Fruit fly (Drosophila melanogaster) whole organism, prepupa: ENCODE results near the gene CG13930.

Experiments
- Blimp-1 ChIP-seq: fragments of 200-800 bp; sonication (Bioruptor generic); optimal IDR thresholded peaks from 3 replicates; lab custom pipeline; 2017; ENCODE audit warnings: missing biosample characterization, missing genetic modification characterization, mild to moderate bottlenecking, moderate library complexity, missing genetic modification reagents
- CG11902 ChIP-seq: fragments of 200-800 bp; sonication (Bioruptor generic); optimal IDR thresholded peaks from 3 replicates; lab custom pipeline; 2016; ENCODE audit warnings: missing biosample characterization, missing genetic modification characterization
- CG1621 ChIP-seq: fragments of 200-800 bp; sonication (Bioruptor generic); optimal IDR thresholded peaks from 3 replicates; lab custom pipeline; 2018; ENCODE audit warnings: missing biosample characterization, mild to moderate bottlenecking, missing genetic modification characterization
- CG31627 ChIP-seq: fragments of 200-800 bp; sonication (Bioruptor generic); optimal IDR thresholded peaks from 3 replicates; lab custom pipeline; 2016; ENCODE audit warnings: missing biosample characterization, missing genetic modification characterization
- CG32006 ChIP-seq: fragments of 200-800 bp; sonication (Bioruptor generic); optimal IDR thresholded peaks from 3 replicates; lab custom pipeline; 2017; ENCODE audit warnings: missing biosample characterization, mild to moderate bottlenecking, missing genetic modification characterization
- CG34406 ChIP-seq: fragments of 200-800 bp; sonication (Bioruptor generic); optimal IDR thresholded peaks from 3 replicates; lab custom pipeline; 2016; ENCODE audit warnings: missing biosample characterization, missing genetic modification characterization
- CG3919 ChIP-seq: fragments of 200-800 bp; sonication (Bioruptor generic); optimal IDR thresholded peaks from 3 replicates; lab custom pipeline; 2016; ENCODE audit warnings: missing biosample characterization, missing genetic modification characterization
- CG4318 ChIP-seq: fragments of 200-800 bp; sonication (Bioruptor generic); optimal IDR thresholded peaks from 3 replicates; lab custom pipeline; 2017; ENCODE audit warnings: missing biosample characterization, mild to moderate bottlenecking, missing genetic modification characterization
- CG6163 ChIP-seq: fragments of 200-800 bp; sonication (Bioruptor generic); IDR thresholded peaks from 3 replicates; pipeline ENCODE4 v1.3.6; 2022; ENCODE audit warnings: missing biosample characterization, missing genetic modification characterization
- CG6792 ChIP-seq: fragments of 200-800 bp; sonication (Bioruptor generic); optimal IDR thresholded peaks from 3 replicates; lab custom pipeline; 2016; ENCODE audit warnings: missing biosample characterization, missing genetic modification characterization
- CG6808 ChIP-seq: fragments of 200-800 bp; sonication (Bioruptor generic); optimal IDR thresholded peaks from 3 replicates; lab custom pipeline; 2017; ENCODE audit warnings: missing biosample characterization, missing genetic modification characterization, mild to moderate bottlenecking, moderate library complexity, missing genetic modification reagents
- CG6854 ChIP-seq: fragments of 200-800 bp; sonication (Bioruptor generic); optimal IDR thresholded peaks from 2 replicates; lab custom pipeline; 2017; ENCODE audit warnings: missing biosample characterization, mild to moderate bottlenecking, missing genetic modification characterization
- CG8119 ChIP-seq: fragments of 200-800 bp; sonication (Bioruptor generic); IDR thresholded peaks from 3 replicates; pipeline ENCODE4 v1.3.6; 2022; ENCODE audit warnings: missing biosample characterization, missing genetic modification characterization
- CG8632 ChIP-seq: fragments of 200-800 bp; sonication (Bioruptor generic); optimal IDR thresholded peaks from 3 replicates; lab custom pipeline; 2016; ENCODE audit warnings: missing biosample characterization, missing genetic modification characterization
- CG9139 ChIP-seq: fragments of 200-800 bp; sonication (Bioruptor generic); optimal IDR thresholded peaks from 3 replicates; lab custom pipeline; 2017; ENCODE audit warnings: missing biosample characterization, mild to moderate bottlenecking, missing genetic modification characterization
- Eip75B ChIP-seq: fragments of 200-800 bp; sonication (Bioruptor generic); optimal IDR thresholded peaks from 3 replicates; lab custom pipeline; 2016; ENCODE audit warnings: missing biosample characterization, missing genetic modification characterization
- Eip78C ChIP-seq: fragments of 200-800 bp; sonication (Bioruptor generic); peaks from one replicate; lab custom pipeline; 2016; ENCODE audit warnings: missing biosample characterization, missing genetic modification characterization
- Eip93F ChIP-seq: fragments of 200-800 bp; sonication (Bioruptor generic); optimal IDR thresholded peaks from 2 replicates; lab custom pipeline; 2016; ENCODE audit warnings: missing biosample characterization, mild to moderate bottlenecking, missing genetic modification characterization
- Ets21C ChIP-seq: fragments of 200-800 bp; sonication (Bioruptor generic); optimal IDR thresholded peaks from 3 replicates; lab custom pipeline; 2016; ENCODE audit warnings: missing biosample characterization, missing genetic modification characterization
- Gug ChIP-seq: fragments of 200-800 bp; sonication (Bioruptor generic); IDR thresholded peaks from 2 replicates; pipeline ENCODE4 v1.3.6; 2022; ENCODE audit warnings: missing biosample characterization, missing genetic modification characterization
- Lpt ChIP-seq: fragments of 200-800 bp; sonication (Bioruptor generic); optimal IDR thresholded peaks from 3 replicates; lab custom pipeline; 2016; ENCODE audit warnings: missing biosample characterization, missing genetic modification characterization
- Met ChIP-seq: fragments of 200-800 bp; sonication (Bioruptor generic); optimal IDR thresholded peaks from 3 replicates; lab custom pipeline; 2016; ENCODE audit warnings: missing biosample characterization, missing genetic modification characterization
- OdsH ChIP-seq: fragments of 200-800 bp; sonication (Bioruptor generic); optimal IDR thresholded peaks from 3 replicates; lab custom pipeline; 2016; ENCODE audit warnings: missing biosample characterization, missing genetic modification characterization
- Smox ChIP-seq: fragments of 200-800 bp; sonication (Bioruptor generic); optimal IDR thresholded peaks from 3 replicates; lab custom pipeline; 2016; ENCODE audit warnings: missing biosample characterization, missing genetic modification characterization
- Sox14 ChIP-seq: fragments of 200-800 bp; sonication (Bioruptor generic); optimal IDR thresholded peaks from 3 replicates; lab custom pipeline; 2016; ENCODE audit warnings: missing biosample characterization, missing genetic modification characterization
- achi ChIP-seq: fragments of 200-800 bp; sonication (Bioruptor generic); optimal IDR thresholded peaks from 3 replicates; lab custom pipeline; 2016; ENCODE audit warnings: missing biosample characterization, missing genetic modification characterization
- cyc ChIP-seq: fragments of 200-800 bp; sonication (Bioruptor generic); optimal IDR thresholded peaks from 3 replicates; lab custom pipeline; 2016; ENCODE audit warnings: missing biosample characterization, missing genetic modification characterization
- dac ChIP-seq: fragments of 200-800 bp; sonication (Bioruptor generic); optimal IDR thresholded peaks from 2 replicates; lab custom pipeline; 2017; ENCODE audit warnings: missing biosample characterization, mild to moderate bottlenecking, missing genetic modification characterization
- dsx ChIP-seq: fragments of 200-800 bp; optimal IDR thresholded peaks from 3 replicates; lab custom pipeline; 2019; ENCODE audit warnings: missing biosample characterization, mild to moderate bottlenecking, missing genetic modification characterization, moderate library complexity; ENCODE audit not compliant: poor library complexity, severe bottlenecking
- eg ChIP-seq: fragments of 200-800 bp; sonication (Bioruptor generic); IDR thresholded peaks from 3 replicates; pipeline ENCODE4 v1.3.6; 2022; ENCODE audit warnings: missing biosample characterization, missing genetic modification characterization
- fd59A ChIP-seq: fragments of 200-800 bp; sonication (Bioruptor generic); optimal IDR thresholded peaks from 2 replicates; lab custom pipeline; 2017; ENCODE audit warnings: missing biosample characterization, mild to moderate bottlenecking, missing genetic modification characterization, missing genetic modification reagents
- fkh ChIP-seq: fragments of 200-800 bp; sonication (Bioruptor generic); optimal IDR thresholded peaks from 3 replicates; lab custom pipeline; 2017; ENCODE audit warnings: missing biosample characterization, mild to moderate bottlenecking, missing genetic modification characterization, moderate library complexity
- pdm3 ChIP-seq: fragments of 200-800 bp; sonication (Bioruptor generic); optimal IDR thresholded peaks from 3 replicates; lab custom pipeline; 2016; ENCODE audit warnings: missing biosample characterization, missing genetic modification characterization
- svp ChIP-seq: fragments of 200-800 bp; sonication (Bioruptor generic); peaks from one replicate; lab custom pipeline; 2016; ENCODE audit warnings: missing biosample characterization, missing genetic modification characterization
- topi ChIP-seq: fragments of 200-800 bp; sonication (Bioruptor generic); optimal IDR thresholded peaks from 3 replicates; lab custom pipeline; 2016; ENCODE audit warnings: missing biosample characterization, missing genetic modification characterization

Gene CG13930

DNA sequence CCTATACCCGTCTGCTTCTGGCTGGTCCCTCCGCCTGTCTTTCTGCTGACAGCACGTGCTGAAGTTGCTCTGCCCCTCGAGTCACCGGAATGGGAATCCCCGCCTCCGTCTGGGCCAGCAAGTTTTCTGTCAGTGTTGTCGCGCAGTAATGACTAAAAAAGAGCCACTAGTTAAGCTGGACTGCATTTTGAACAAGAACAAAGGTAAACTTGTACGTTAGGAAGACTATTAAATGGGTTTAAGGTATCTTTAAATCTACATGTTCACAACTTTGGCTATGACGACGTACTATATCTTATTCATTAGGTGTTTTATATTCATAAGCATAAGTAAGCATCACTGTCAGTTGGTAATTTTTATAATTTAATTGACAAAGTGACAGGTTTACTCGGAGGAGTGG, 6.9 kb upstream of the CG13930 start (continued):
- TF ChIP-seq Sox14 = peak; percentile 8
- TF ChIP-seq achi = peak; percentile 17
- peak; percentile 62 for TF ChIP-seq svp (GFP tag; lab: Kevin White, UChicago)
- TF ChIP-seq CG32006 (GFP tag; lab: Kevin White, UChicago) = no peak
- no peak for TF ChIP-seq cyc (GFP tag; lab: Kevin White, UChicago)
- TF ChIP-seq Smox (GFP tag; lab: Kevin White, UChicago) = no peak
- TF ChIP-seq Eip93F (GFP tag; lab: Kevin White, UChicago) = no peak
- TF ChIP-seq CG8632 = no peak
- no peak for TF ChIP-seq CG34406 (GFP tag; lab: Kevin White, UChicago)
- TF ChIP-seq Met (GFP tag; lab: Kevin White, UChicago) = peak; percentile 26
- peak; percentile 57 for TF ChIP-seq CG6808
- TF ChIP-seq CG6854 (GFP tag; lab: Kevin White, UChicago) = no peak
- TF ChIP-seq CG11902 (GFP tag; lab: Kevin White, UChicago) = peak; percentile 2

DNA sequence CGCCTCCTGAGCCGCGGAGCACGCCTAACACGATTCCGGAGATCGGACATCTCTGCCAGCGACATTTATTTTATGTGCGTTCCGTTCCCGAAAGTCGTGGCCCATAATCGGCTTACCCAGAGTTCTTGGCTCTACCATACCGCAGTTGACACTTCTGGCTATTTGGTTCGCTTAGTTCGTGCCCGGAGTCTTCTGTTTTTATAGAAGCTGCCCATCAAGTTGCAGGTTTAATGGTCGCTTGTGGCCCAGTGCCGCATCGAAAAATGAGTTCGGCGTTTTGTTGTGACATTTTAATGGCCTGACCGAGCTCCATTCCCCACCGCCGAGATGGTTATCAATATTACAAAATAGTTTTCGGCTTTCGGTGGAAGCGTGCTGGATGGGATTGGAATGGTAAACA, 3.7 kb upstream of the CG13930 start:
- no peak for TF ChIP-seq fkh (GFP tag; lab: Kevin White, UChicago)
- TF ChIP-seq dac = no peak
- TF ChIP-seq CG9139 (GFP tag; lab: Kevin White, UChicago) = no peak
- no peak for TF ChIP-seq Ets21C (GFP tag; lab: Kevin White, UChicago)
- TF ChIP-seq CG31627 (GFP tag; lab: Kevin White, UChicago) = no peak
- no peak for TF ChIP-seq OdsH (GFP tag; lab: Kevin White, UChicago)
- no peak for TF ChIP-seq achi
- TF ChIP-seq CG6163 (GFP tag; lab: Robert Waterston, UW) = no peak
- TF ChIP-seq eg = no peak
- no peak for TF ChIP-seq Gug (GFP tag; lab: Robert Waterston, UW)
- TF ChIP-seq CG6792 (GFP tag; lab: Kevin White, UChicago) = no peak
- no peak for TF ChIP-seq Eip93F (GFP tag; lab: Kevin White, UChicago)
- no peak for TF ChIP-seq CG3919
- TF ChIP-seq dsx (GFP tag; lab: Kevin White, UChicago) = no peak
- no peak for TF ChIP-seq CG8632
- no peak for TF ChIP-seq CG4318 (GFP tag; lab: Kevin White, UChicago)
- TF ChIP-seq svp (GFP tag; lab: Kevin White, UChicago) = no peak
- no peak for TF ChIP-seq topi (GFP tag; lab: Kevin White, UChicago)

DNA sequence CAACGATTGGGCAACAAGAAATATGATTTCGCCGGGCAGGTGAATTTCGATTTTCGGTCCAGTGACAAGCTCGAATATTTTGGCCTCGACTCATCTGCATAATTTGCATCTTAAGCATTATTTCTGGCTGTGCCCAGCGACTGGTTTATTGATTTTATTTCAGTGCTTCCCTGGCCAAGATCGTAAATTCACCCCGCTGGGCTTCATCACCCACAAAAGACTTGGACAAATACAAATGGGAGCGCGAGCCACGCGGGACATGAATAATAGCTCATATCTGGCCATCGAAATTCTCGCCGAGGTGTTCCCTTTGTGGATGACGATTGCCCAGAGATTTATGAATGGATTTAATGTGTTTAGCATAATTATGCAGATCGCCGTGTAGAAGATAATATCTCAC, 2.7 kb upstream of the CG13930 start:
- TF ChIP-seq CG8119 (GFP tag; lab: Robert Waterston, UW) = no peak
- TF ChIP-seq CG6854 (GFP tag; lab: Kevin White, UChicago) = no peak
- TF ChIP-seq Eip75B (GFP tag; lab: Kevin White, UChicago) = no peak
- no peak for TF ChIP-seq CG4318 (GFP tag; lab: Kevin White, UChicago)
- TF ChIP-seq Met (GFP tag; lab: Kevin White, UChicago) = no peak
- no peak for TF ChIP-seq pdm3 (GFP tag; lab: Kevin White, UChicago)
- TF ChIP-seq Lpt = no peak
- TF ChIP-seq Smox (GFP tag; lab: Kevin White, UChicago) = no peak
- TF ChIP-seq svp (GFP tag; lab: Kevin White, UChicago) = no peak
- no peak for TF ChIP-seq CG1621 (tag; lab: Kevin White, UChicago)
- TF ChIP-seq dac = no peak
- no peak for TF ChIP-seq fd59A (GFP tag; lab: Kevin White, UChicago)

DNA sequence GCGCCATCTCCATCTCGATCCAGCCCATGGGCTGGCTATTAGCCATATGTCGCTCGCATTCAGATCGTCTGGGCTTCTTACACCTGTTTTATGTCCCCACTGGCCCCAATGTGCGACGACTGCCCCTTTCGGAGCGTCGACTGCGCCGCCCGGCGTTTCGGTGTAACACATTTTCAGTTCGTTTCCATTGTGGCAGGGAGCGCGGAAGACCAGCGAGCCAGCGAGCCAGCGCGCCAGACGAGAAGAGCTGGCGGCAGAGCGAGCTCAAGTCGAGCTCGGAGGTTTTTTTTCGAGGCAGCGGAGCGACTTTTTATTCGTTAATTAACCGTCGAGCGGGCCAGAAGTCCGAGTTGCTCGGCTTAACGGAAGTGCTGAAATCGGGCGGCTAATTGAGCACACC, 1.9 kb upstream of the CG13930 start, which contains the start of gene CG7991:
Gene CG7991, plus strand, starts transcription at position 329 of the 400 bp plus-strand sequence.
- TF ChIP-seq Sox14 (no peak), Eip78C (GFP tag; lab: Kevin White, UChicago) (peak; percentile 14), CG6163 (GFP tag; lab: Robert Waterston, UW) (peak; percentile 38; the same call in 1 of the 3 replicates)

DNA sequence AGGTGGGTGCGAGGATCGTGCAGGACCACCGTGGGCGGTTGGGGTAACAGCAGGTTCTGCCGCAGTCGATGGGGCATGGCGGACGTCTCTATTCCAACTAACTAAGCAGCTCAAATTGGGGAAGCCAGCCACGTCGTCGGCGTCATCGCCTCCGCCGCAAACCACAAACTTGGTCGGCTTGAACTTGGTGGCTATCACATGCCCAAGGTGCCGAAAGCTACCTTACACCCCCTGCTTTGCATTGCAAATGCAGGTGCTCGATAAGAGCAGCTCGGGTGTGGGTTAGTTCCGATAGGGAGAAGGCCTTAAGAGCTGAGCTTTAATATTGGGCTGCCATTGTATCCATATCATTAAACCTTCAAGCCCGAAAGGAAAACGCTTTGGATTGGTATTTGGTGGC, 2.5 kb downstream of the CG13930 start, which contains the start of gene RabX5:
Gene RabX5, minus strand, starts transcription at position 101 of the 400 bp plus-strand sequence.
- TF ChIP-seq Ets21C (GFP tag; lab: Kevin White, UChicago) = no peak
- TF ChIP-seq Blimp-1 (GFP tag; lab: Kevin White, UChicago) = no peak
- no peak for TF ChIP-seq CG32006 (GFP tag; lab: Kevin White, UChicago)
- TF ChIP-seq Met (GFP tag; lab: Kevin White, UChicago) = no peak
- no peak for TF ChIP-seq pdm3 (GFP tag; lab: Kevin White, UChicago)
- TF ChIP-seq, all 60 proteins: peak for 0
